Worm (Caenorhabditis elegans): ENCODE results near the gene T04C9.2.

The T04C9.2 gene

DNA sequence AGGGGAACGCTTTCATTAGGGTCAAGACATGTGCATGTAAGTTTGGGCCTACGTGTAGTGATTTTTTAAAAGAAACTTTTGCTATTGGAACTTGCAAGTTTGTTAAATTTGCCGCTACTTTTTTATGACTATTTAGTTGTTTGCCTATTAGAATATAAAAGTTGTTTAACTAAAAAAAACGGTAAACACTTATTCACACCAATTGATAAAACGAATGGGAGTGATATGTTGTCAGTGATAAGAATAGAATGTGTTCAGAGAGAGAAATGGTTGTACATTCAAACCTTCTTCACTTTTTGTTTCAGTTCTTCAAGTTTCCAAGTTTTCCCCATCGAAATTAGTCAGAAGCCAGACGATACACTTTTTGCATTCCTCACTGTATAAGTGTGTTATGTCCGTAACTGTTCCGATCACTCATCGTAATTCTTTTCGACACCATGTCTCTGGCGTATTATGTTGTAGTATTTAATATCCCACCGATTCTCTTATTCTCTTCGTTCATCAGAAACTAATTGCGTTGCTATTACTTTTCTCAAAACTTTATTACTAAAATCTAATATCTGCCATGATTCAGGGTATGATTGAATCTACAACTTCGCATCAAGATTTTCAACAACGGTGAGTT is 25.7 kb upstream of the T04C9.2 start, which contains the start of gene dct-6:
TSS of gene dct-6 (plus strand) at position 575 of the 625 bp plus-strand sequence.
- TF ChIP-seq nhr-28 (tag; optimal IDR thresholded peaks at IDR 0.05) (no peak), flh-1 (GFP tag; optimal IDR thresholded peaks at IDR 0.05) (no peak), hlh-1 (tag; optimal IDR thresholded peaks at IDR 0.05) (no peak), lsy-2 (tag; optimal IDR thresholded peaks at IDR 0.05) (no peak)

DNA sequence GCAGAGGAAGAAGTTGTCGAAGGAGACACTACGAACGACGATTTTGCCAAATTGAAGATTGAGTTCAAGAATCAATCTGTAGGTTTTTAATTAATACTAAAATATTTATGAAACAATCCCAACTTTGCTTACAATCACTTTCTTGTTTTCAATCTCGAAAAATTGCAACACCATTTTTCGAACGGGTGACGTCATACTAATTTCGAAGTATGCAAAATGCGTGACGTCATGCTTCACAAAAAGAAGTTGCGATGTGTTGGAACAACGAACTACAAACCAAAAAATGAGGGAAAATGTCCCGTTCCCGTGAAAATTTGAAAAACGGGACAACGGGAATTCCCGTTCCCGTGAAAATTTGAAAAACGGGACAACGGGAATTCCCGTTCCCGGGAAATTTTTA is 24.0 kb upstream of the T04C9.2 start:
- no peak for TF ChIP-seq unc-120 (tag; optimal IDR thresholded peaks at IDR 0.05; ENCODE audit: poor library complexity, severe bottlenecking)
- peak; percentile 94 for TF ChIP-seq zip-8 (tag; optimal IDR thresholded peaks at IDR 0.05)

- peak; percentile 15 for TF ChIP-seq unc-120 (tag; optimal IDR thresholded peaks at IDR 0.05; ENCODE audit: poor library complexity, severe bottlenecking)
- peak; percentile 56 for TF ChIP-seq unc-62 (GFP tag; optimal IDR thresholded peaks at IDR 0.05)
- peak; percentile 86 for TF ChIP-seq hlh-1 (tag; optimal IDR thresholded peaks at IDR 0.05)
- no peak for TF ChIP-seq lin-32 (GFP tag; optimal IDR thresholded peaks at IDR 0.05)
- no peak for TF ChIP-seq flh-1 (GFP tag; optimal IDR thresholded peaks at IDR 0.05)
These were observed 16.5 kb upstream of the T04C9.2 start, which contains the start of gene mlp-1 for ce11 chrIII:5975005-5975730. TSS of gene mlp-1 (minus strand) at chrIII:5975055.

- no peak for TF ChIP-seq unc-62 (GFP tag; optimal IDR thresholded peaks at IDR 0.05)
These were observed 15.7 kb upstream of the T04C9.2 start for ce11 chrIII:5976021-5976420.

ce11 chrIII:5980274-5980918 is 11.3 kb upstream of the T04C9.2 start:
- TF ChIP-seq elt-1 (tag; optimal IDR thresholded peaks at IDR 0.05; ENCODE audit: borderline replicate concordance, insufficient read depth), result no peak
- peak; percentile 11 for TF ChIP-seq lin-32 (GFP tag; optimal IDR thresholded peaks at IDR 0.05)
- TF ChIP-seq nhr-237 (tag; optimal IDR thresholded peaks at IDR 0.05), result no peak
- peak; percentile 11 for TF ChIP-seq M03D4.4 (tag; optimal IDR thresholded peaks at IDR 0.05)
- no peak for TF ChIP-seq tbx-8 (GFP tag; optimal IDR thresholded peaks at IDR 0.05)
- TF ChIP-seq unc-62 (GFP tag; optimal IDR thresholded peaks at IDR 0.05), result no peak
- TF ChIP-seq pha-4 (tag; optimal IDR thresholded peaks at IDR 0.05), result peak; percentile 67
- TF ChIP-seq ces-1 (GFP tag; optimal IDR thresholded peaks at IDR 0.05), result no peak
- peak; percentile 9 for TF ChIP-seq hlh-1 (tag; optimal IDR thresholded peaks at IDR 0.05)
- TF ChIP-seq nhr-2 (tag; optimal IDR thresholded peaks at IDR 0.05), result peak; percentile 84
- TF ChIP-seq mab-5 (tag; optimal IDR thresholded peaks at IDR 0.05), result no peak

- TF ChIP-seq elt-3 (tag; optimal IDR thresholded peaks at IDR 0.05) (no peak), M03D4.4 (tag; optimal IDR thresholded peaks at IDR 0.05) (no peak), unc-62 (GFP tag; optimal IDR thresholded peaks at IDR 0.05) (no peak), pha-4 (tag; optimal IDR thresholded peaks at IDR 0.05) (no peak), unc-39 (tag; optimal IDR thresholded peaks at IDR 0.05) (no peak), flh-1 (GFP tag; optimal IDR thresholded peaks at IDR 0.05) (no peak), hlh-1 (tag; optimal IDR thresholded peaks at IDR 0.05) (no peak)
These were observed 10.3 kb upstream of the T04C9.2 start for ce11 chrIII:5981407-5981806.

DNA sequence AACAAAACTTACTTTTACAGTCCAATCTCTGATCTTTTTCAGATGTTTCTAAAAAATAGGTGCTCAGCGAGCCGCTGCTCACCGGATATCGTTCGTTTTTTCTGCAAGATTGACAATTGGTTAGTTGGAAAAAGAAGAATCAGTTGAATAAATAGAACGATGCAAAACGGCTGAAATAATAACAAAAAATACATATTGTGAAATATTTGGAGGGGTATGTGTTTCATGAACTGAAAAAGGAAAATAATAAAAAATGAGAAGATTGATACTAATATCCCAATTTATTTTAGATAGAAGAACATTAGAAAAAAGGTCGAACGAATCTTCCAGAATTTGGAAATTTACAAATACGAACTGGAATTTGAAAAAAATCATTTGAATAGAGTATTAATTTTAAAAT is 9.7 kb upstream of the T04C9.2 start, which contains the start of gene frm-2:
TSS of gene frm-2 (minus strand) at position 101 of the 400 bp plus-strand sequence.
- TF ChIP-seq nhr-12 (tag; optimal IDR thresholded peaks at IDR 0.05) (no peak), nhr-76 (tag; optimal IDR thresholded peaks at IDR 0.05) (no peak)

- TF ChIP-seq ceh-83 (GFP tag; optimal IDR thresholded peaks at IDR 0.05) (no peak), pha-4 (tag; optimal IDR thresholded peaks at IDR 0.05) (peak; percentile 21), hlh-1 (tag; optimal IDR thresholded peaks at IDR 0.05) (no peak), flh-1 (GFP tag; optimal IDR thresholded peaks at IDR 0.05) (no peak), blmp-1 (tag; optimal IDR thresholded peaks at IDR 0.05) (no peak), unc-120 (tag; optimal IDR thresholded peaks at IDR 0.05; ENCODE audit: poor library complexity, severe bottlenecking) (no peak), nhr-12 (tag; optimal IDR thresholded peaks at IDR 0.05) (no peak), mep-1 (tag; optimal IDR thresholded peaks at IDR 0.05) (no peak), ceh-43 (GFP tag; optimal IDR thresholded peaks at IDR 0.05) (no peak), unc-39 (tag; optimal IDR thresholded peaks at IDR 0.05) (no peak), ham-2 (GFP tag; optimal IDR thresholded peaks at IDR 0.05) (peak; percentile 25), zip-8 (tag; optimal IDR thresholded peaks at IDR 0.05) (no peak), tbx-8 (GFP tag; optimal IDR thresholded peaks at IDR 0.05) (no peak), elt-3 (tag; optimal IDR thresholded peaks at IDR 0.05) (no peak), ztf-11 (tag; optimal IDR thresholded peaks at IDR 0.05) (no peak), sptf-1 (tag; optimal IDR thresholded peaks at IDR 0.05) (peak; percentile 17), lsy-2 (tag; optimal IDR thresholded peaks at IDR 0.05) (no peak), nhr-2 (tag; optimal IDR thresholded peaks at IDR 0.05) (no peak)
These were observed 8.8 kb upstream of the T04C9.2 start for ce11 chrIII:5982753-5983390.

Measured in whole organism, mixed stage, embryonic.